Fruit fly (Drosophila melanogaster): ENCODE measurements around the gene CG43391.

CG43391 gene

DNA sequence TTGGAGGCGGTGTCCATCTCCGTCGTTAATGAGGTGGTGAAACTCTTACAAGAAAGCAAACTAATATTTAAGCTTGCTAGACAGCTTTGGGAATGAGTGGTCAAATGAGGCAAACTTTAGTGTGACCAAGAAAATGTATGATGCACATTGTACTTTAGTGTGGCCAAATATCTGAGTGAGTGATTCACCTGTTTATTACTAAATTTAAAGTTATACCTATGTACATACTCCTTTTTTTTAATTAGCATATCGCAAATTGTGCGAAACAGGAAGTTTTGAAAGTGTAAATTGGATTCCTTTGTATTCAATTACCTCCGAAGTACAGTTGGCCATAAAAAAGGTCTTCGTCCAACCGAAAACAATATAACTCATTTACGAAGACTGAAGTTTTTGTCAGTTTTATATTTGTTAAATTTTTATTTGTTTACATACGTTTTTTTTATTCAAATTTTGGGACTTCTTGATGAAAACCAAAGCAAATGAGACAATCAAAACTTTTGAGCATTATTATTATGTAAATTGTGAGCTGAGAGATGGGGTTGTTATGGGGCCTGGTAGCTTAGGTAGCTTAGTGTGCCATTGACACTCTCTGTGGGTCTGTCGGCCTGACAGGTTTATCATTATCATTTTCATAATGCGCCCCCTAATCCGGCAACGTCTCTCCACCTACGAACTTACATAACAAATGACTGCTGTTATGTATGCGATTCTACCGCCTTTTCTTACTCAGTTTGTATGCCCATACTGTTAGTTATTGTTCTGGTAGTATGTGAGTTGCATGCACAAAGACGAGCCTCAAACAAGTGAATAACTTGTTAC is 41.1 kb downstream of the CG43391 start:
- no peak for TF ChIP-seq Ets98B (GFP tag; IDR thresholded peaks at IDR 0.05)
- TF ChIP-seq rn (GFP tag; IDR thresholded peaks at IDR 0.05), result no peak
- TF ChIP-seq CG13204 (GFP tag; optimal IDR thresholded peaks at IDR 0.05), result no peak
- TF ChIP-seq CG8301 (tag; optimal IDR thresholded peaks at IDR 0.05), result no peak
- TF ChIP-seq Snoo (tag; optimal IDR thresholded peaks at IDR 0.05), result no peak
- no peak for TF ChIP-seq CG10348 (GFP tag; IDR thresholded peaks at IDR 0.05)
- TF ChIP-seq CG8159 (tag; optimal IDR thresholded peaks at IDR 0.05), result no peak
- no peak for TF ChIP-seq gl (tag; optimal IDR thresholded peaks at IDR 0.05)
- no peak for TF ChIP-seq fd96Ca (GFP tag; IDR thresholded peaks at IDR 0.05)
- no peak for TF ChIP-seq CG32121 (GFP tag; IDR thresholded peaks at IDR 0.05)
- no peak for TF ChIP-seq CG12605 (GFP tag; IDR thresholded peaks at IDR 0.05)
- TF ChIP-seq CG17806 (tag; optimal IDR thresholded peaks at IDR 0.05), result no peak
- no peak for TF ChIP-seq CG4496 (GFP tag; IDR thresholded peaks at IDR 0.05)
- no peak for TF ChIP-seq CG34367 (tag; optimal IDR thresholded peaks at IDR 0.05)
- no peak for TF ChIP-seq Pif1A (GFP tag; optimal IDR thresholded peaks at IDR 0.05)
- TF ChIP-seq Pif1B (GFP tag; optimal IDR thresholded peaks at IDR 0.05), result no peak
- no peak for TF ChIP-seq CG14655 (GFP tag; optimal IDR thresholded peaks at IDR 0.05)
- TF ChIP-seq CG9948 (tag; optimal IDR thresholded peaks at IDR 0.05), result no peak

DNA sequence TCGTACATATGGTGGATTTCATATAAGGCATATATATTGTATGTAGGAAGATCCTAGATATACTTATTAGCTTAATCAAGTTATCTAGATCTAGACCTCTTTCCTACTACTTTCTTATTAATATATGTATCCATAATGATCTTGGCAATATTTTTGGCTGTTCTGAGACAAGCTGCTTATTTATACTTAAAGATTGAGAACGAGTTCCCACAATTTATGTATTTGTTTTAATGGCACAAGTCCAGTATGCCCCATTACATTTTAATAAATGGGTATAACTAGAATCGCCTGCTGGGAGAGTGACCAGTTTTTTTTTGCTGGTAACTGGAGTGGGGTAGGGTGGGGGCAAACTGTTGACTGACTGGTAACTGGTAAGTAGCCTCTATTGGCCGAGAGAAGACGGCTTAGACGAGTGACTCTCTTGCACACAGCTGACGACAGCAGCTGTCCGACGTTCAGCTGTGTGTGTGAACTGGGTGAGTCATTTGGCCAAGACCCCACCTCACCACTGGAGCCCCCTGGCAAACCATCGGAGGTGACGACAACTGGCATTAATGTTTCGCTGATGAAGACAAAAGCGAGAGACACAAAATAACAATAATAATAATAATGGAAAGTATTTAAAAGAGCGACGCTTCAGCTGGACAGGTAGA is 43.9 kb downstream of the CG43391 start:
- TF ChIP-seq CG8301 (tag; optimal IDR thresholded peaks at IDR 0.05) (peak; percentile 63), rn (GFP tag; IDR thresholded peaks at IDR 0.05) (0 out of 2 replicates have a peak, but pooled peaks have one; percentile 18), CG10348 (GFP tag; IDR thresholded peaks at IDR 0.05) (no peak), CG14655 (GFP tag; optimal IDR thresholded peaks at IDR 0.05) (peak; percentile 42), Snoo (tag; optimal IDR thresholded peaks at IDR 0.05) (no peak), CG13204 (GFP tag; optimal IDR thresholded peaks at IDR 0.05) (no peak), Ets98B (GFP tag; IDR thresholded peaks at IDR 0.05) (peak; percentile 14; the same call in 1 of the 2 replicates), CG34367 (tag; optimal IDR thresholded peaks at IDR 0.05) (no peak), CG32121 (GFP tag; IDR thresholded peaks at IDR 0.05) (peak; percentile 34; the same call in 1 of the 2 replicates), CG9948 (tag; optimal IDR thresholded peaks at IDR 0.05) (peak; percentile 12), CG4496 (GFP tag; IDR thresholded peaks at IDR 0.05) (peak; percentile 56; the same call in 2 of the 3 replicates), Pif1A (GFP tag; optimal IDR thresholded peaks at IDR 0.05) (peak; percentile 31), fd96Ca (GFP tag; IDR thresholded peaks at IDR 0.05) (no peak; the same call in 2 of the 3 replicates)

DNA sequence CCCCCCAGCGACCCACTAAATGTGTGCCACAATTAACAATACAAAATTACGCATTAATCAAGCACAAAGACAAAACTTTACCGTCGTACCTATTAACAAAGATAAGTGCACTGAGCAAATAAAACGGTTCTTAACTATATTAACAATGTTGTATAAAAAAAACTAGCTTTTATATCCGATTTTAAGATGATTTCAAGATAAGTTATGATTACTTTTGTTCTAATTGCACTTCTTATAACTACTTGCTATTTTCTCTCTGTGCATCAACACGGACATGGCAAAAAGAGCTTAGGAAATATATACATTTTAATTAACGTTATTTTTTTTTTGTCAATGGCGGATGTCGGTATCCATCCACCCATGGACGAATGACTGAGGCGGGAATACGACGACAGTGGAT is 44.7 kb downstream of the CG43391 start:
- TF ChIP-seq CG17806 (tag; optimal IDR thresholded peaks at IDR 0.05), result no peak
- peak; percentile 23 for TF ChIP-seq CG14655 (GFP tag; optimal IDR thresholded peaks at IDR 0.05)
- TF ChIP-seq Ets98B (GFP tag; IDR thresholded peaks at IDR 0.05), result peak; percentile 56; the same call in 1 of the 2 replicates
- peak; percentile 10 for TF ChIP-seq CG8159 (tag; optimal IDR thresholded peaks at IDR 0.05)
- no peak for TF ChIP-seq CG9948 (tag; optimal IDR thresholded peaks at IDR 0.05)
- no peak for TF ChIP-seq CG13204 (GFP tag; optimal IDR thresholded peaks at IDR 0.05)
- peak; percentile 75; the same call in 2 of the 3 replicates for TF ChIP-seq CG4496 (GFP tag; IDR thresholded peaks at IDR 0.05)
- TF ChIP-seq CG32121 (GFP tag; IDR thresholded peaks at IDR 0.05), result 0 out of 2 replicates have a peak, but pooled peaks have one; percentile 7
- TF ChIP-seq CG34367 (tag; optimal IDR thresholded peaks at IDR 0.05), result no peak
- no peak for TF ChIP-seq gl (tag; optimal IDR thresholded peaks at IDR 0.05)
- TF ChIP-seq Pif1B (GFP tag; optimal IDR thresholded peaks at IDR 0.05), result no peak
- TF ChIP-seq CG12605 (GFP tag; IDR thresholded peaks at IDR 0.05), result 0 out of 2 replicates have a peak, but pooled peaks have one; percentile 18

DNA sequence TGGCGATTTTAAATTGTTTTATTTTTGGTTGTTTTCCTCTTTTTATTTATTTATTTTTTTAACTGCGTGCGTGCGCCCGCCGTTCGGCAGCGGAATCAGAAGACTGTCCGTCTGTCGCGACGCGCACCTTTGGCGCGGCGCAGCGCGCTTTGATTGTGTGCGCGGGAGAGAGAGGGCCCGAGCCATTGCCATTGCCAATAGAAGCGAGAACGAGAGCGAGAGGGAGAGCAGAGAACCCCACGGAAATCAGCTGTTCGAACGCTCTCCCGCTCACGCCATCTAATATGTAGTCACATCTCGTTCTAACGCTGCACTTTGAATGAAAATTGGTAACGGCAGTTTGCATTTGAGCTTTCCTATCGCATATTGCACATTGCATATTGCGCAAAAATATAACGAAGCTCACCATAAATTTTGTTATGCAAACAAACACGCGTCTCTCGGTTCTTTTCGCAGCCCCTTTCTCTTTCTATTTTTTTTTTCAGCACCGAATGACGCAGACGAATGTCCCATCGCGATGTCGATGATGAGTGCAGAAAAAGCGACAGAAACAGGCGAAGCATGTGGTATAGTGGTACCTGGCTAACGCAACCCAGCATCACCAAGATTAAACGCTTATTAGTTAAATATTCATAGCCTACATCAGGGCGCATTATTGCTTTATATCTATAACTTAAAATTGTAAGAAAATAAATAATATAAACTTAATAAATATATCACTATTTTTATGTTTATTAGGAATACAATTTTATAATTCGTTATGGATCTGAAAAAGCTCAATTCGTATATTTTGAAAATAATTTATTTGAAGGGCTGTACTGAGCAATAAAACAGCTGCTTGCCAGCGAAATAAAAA is 46.2 kb downstream of the CG43391 start:
- no peak for TF ChIP-seq CG17806 (tag; optimal IDR thresholded peaks at IDR 0.05)
- TF ChIP-seq CG14655 (GFP tag; optimal IDR thresholded peaks at IDR 0.05), result peak; percentile 29
- TF ChIP-seq Ets98B (GFP tag; IDR thresholded peaks at IDR 0.05), result peak; percentile 52
- no peak for TF ChIP-seq CG15710 (tag; optimal IDR thresholded peaks at IDR 0.05)
- TF ChIP-seq CG9948 (tag; optimal IDR thresholded peaks at IDR 0.05), result no peak
- no peak for TF ChIP-seq CG34367 (tag; optimal IDR thresholded peaks at IDR 0.05)
- no peak for TF ChIP-seq Pif1B (GFP tag; optimal IDR thresholded peaks at IDR 0.05)
- TF ChIP-seq CG32121 (GFP tag; IDR thresholded peaks at IDR 0.05), result peak; percentile 39
- TF ChIP-seq fd96Ca (GFP tag; IDR thresholded peaks at IDR 0.05), result peak; percentile 56; the same call in 2 of the 3 replicates
- TF ChIP-seq rn (GFP tag; IDR thresholded peaks at IDR 0.05), result no peak
- peak; percentile 65 for TF ChIP-seq CG4496 (GFP tag; IDR thresholded peaks at IDR 0.05)
- peak; percentile 53 for TF ChIP-seq CG12605 (GFP tag; IDR thresholded peaks at IDR 0.05)
- peak; percentile 8 for TF ChIP-seq Snoo (tag; optimal IDR thresholded peaks at IDR 0.05)
- no peak for TF ChIP-seq CG8301 (tag; optimal IDR thresholded peaks at IDR 0.05)
- TF ChIP-seq EcR (GFP tag; optimal IDR thresholded peaks at IDR 0.05), result no peak
- TF ChIP-seq CG13204 (GFP tag; optimal IDR thresholded peaks at IDR 0.05), result no peak
- no peak for TF ChIP-seq D1 (tag; optimal IDR thresholded peaks at IDR 0.05)
- TF ChIP-seq gl (tag; optimal IDR thresholded peaks at IDR 0.05), result no peak
- TF ChIP-seq Pif1A (GFP tag; optimal IDR thresholded peaks at IDR 0.05), result no peak
- TF ChIP-seq CG8159 (tag; optimal IDR thresholded peaks at IDR 0.05), result no peak
- no peak for TF ChIP-seq CG10348 (GFP tag; IDR thresholded peaks at IDR 0.05)

All from whole organism, pupa.